In the genomic region with DNA sequence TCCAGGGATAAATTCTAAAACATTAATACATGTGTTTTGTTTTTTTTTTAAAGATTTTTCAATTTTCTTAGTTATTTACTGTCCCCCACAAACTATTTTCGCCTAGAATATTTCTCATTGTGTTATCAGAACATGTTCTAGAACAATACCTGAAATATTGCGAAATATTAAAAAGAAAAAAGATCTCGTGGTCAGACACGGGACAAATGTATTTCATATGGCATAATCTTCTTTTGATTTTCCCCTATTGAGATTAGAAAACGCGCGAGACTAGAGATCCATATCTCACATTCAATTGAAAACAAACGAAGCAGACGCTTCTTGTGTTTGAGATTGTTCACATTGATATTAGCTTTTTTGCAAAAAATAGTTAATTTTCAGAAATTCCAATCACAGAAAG, we compare ENCODE assay signal across 2 worm cellular contexts.
TF ChIP-seq lines count a peak whose summit lies in the region.

No protein-coding gene starts in this region.

TF ChIP-seq in whole organism, L1 larva, 84 proteins besides CTCF, POLR2A, EP300 and RAD21 (continued from another document):
- TF ChIP-seq dpl-1 (GFP tag; optimal IDR thresholded peaks at IDR 0.05; lab: Kevin White, UChicago), result peak; percentile 1 to 41 (median 7)
- no peak for TF ChIP-seq snpc-4 (tag; optimal IDR thresholded peaks at IDR 0.05; lab: Kevin White, UChicago)
- no peak for TF ChIP-seq nhr-77 (tag; optimal IDR thresholded peaks at IDR 0.05; lab: Kevin White, UChicago)
- TF ChIP-seq ztf-4 (tag; optimal IDR thresholded peaks at IDR 0.05; lab: Kevin White, UChicago), result no peak
- no peak for TF ChIP-seq aly-2 (tag; optimal IDR thresholded peaks at IDR 0.05; lab: Kevin White, UChicago)
- TF ChIP-seq fkh-10 (GFP tag; optimal IDR thresholded peaks at IDR 0.05; lab: Kevin White, UChicago), result no peak
- TF ChIP-seq tbx-2 (tag; optimal IDR thresholded peaks at IDR 0.05; lab: Kevin White, UChicago), result no peak
- TF ChIP-seq C04F5.9 (tag; optimal IDR thresholded peaks at IDR 0.05; lab: Kevin White, UChicago), result no peak
- no peak for TF ChIP-seq efl-3 (GFP tag; optimal IDR thresholded peaks at IDR 0.05; lab: Kevin White, UChicago)
- TF ChIP-seq sox-4 (tag; optimal IDR thresholded peaks at IDR 0.05; lab: Kevin White, UChicago), result peak; percentile 26
- no peak for TF ChIP-seq efl-1 (optimal IDR thresholded peaks at IDR 0.05; lab: Kevin White, UChicago)
- TF ChIP-seq efl-1 (GFP tag; optimal IDR thresholded peaks at IDR 0.05 in 1 of 2; lab: Kevin White, UChicago), result no peak
- no peak for TF ChIP-seq aha-1 (tag; optimal IDR thresholded peaks at IDR 0.05; lab: Kevin White, UChicago)

TF ChIP-seq in whole organism, L4 larva, 104 proteins besides CTCF, POLR2A, EP300 and RAD21 (continued from another document):
- TF ChIP-seq tra-1 (GFP tag; IDR thresholded peaks at IDR 0.05; lab: Robert Waterston, UW), result no peak
